Worm (Caenorhabditis elegans) whole organism, mixed stage, embryonic: ENCODE data around the gene jmjd-3.2.

Experiments used
- ces-1 ChIP-seq: fragments of 150-350 bp; optimal IDR thresholded peaks from 2 replicates; lab custom pipeline; 2014; ENCODE audit warnings: missing biosample characterization, missing genetic modification reagents, missing genetic modification characterization
- elt-1 ChIP-seq: sonication (generic microtip); optimal IDR thresholded peaks from 2 replicates; lab custom pipeline; 2017; ENCODE audit warnings: missing genetic modification characterization, mild to moderate bottlenecking, missing compliant biosample characterization, antibody characterized with exemption, moderate library complexity, borderline replicate concordance; ENCODE audit not compliant: insufficient read depth
- lin-32 ChIP-seq: fragments of 200-800 bp; sonication (Bioruptor generic); optimal IDR thresholded peaks from 2 replicates; lab custom pipeline; 2018; ENCODE audit warnings: mild to moderate bottlenecking, missing genetic modification characterization, missing compliant biosample characterization
- mep-1 ChIP-seq: fragments of 150-350 bp; optimal IDR thresholded peaks from 2 replicates; lab custom pipeline; 2017; ENCODE audit warnings: missing biosample characterization, missing genetic modification reagents, missing genetic modification characterization, inconsistent platforms
- nhr-76 ChIP-seq: sonication (generic microtip); optimal IDR thresholded peaks from 2 replicates; lab custom pipeline; 2017; ENCODE audit warnings: missing biosample characterization, missing genetic modification characterization
- snpc-4 ChIP-seq: fragments of 150-350 bp; optimal IDR thresholded peaks from 2 replicates; lab custom pipeline; 2014; ENCODE audit warnings: missing biosample characterization, missing genetic modification characterization
- tbx-8 ChIP-seq: fragments of 200-800 bp; sonication (Bioruptor generic); optimal IDR thresholded peaks from 2 replicates; lab custom pipeline; 2018; ENCODE audit warnings: mild to moderate bottlenecking, missing genetic modification characterization, moderate library complexity, missing compliant biosample characterization
- unc-39 ChIP-seq: fragments of 150-350 bp; optimal IDR thresholded peaks from 2 replicates; lab custom pipeline; 2014; ENCODE audit warnings: missing biosample characterization, missing genetic modification characterization
- unc-62 ChIP-seq: fragments of 150-350 bp; optimal IDR thresholded peaks from 2 replicates; lab custom pipeline; 2014; ENCODE audit warnings: missing biosample characterization, missing genetic modification reagents, missing genetic modification characterization
- ztf-11 ChIP-seq: fragments of 150-350 bp; optimal IDR thresholded peaks from 2 replicates; lab custom pipeline; 2014; ENCODE audit warnings: missing biosample characterization, missing genetic modification characterization

ce11 chrX:14435648-14436155 lies 12.3 kb upstream of the jmjd-3.2 start:
- TF ChIP-seq nhr-76 (no peak), ces-1 (GFP tag; lab: Kevin White, UChicago) (no peak), elt-1 (tag; lab: Kevin White, UChicago) (no peak), unc-39 (tag; lab: Kevin White, UChicago) (no peak), snpc-4 (tag; lab: Kevin White, UChicago) (no peak), lin-32 (GFP tag; lab: Kevin White, UChicago) (no peak), ztf-11 (tag; lab: Kevin White, UChicago) (no peak), mep-1 (tag; lab: Kevin White, UChicago) (no peak), tbx-8 (GFP tag; lab: Kevin White, UChicago) (no peak), unc-62 (GFP tag; lab: Kevin White, UChicago) (no peak)
